Fruit fly (Drosophila melanogaster) whole organism, prepupa: ENCODE measurements around the gene app.

Source experiments
- CG11902 ChIP-seq: fragments of 200-800 bp; sonication (Bioruptor generic); optimal IDR thresholded peaks from 3 replicates; lab custom pipeline; 2016; ENCODE audit warnings: missing biosample characterization, missing genetic modification characterization
- Met ChIP-seq: fragments of 200-800 bp; sonication (Bioruptor generic); optimal IDR thresholded peaks from 3 replicates; lab custom pipeline; 2016; ENCODE audit warnings: missing biosample characterization, missing genetic modification characterization
- OdsH ChIP-seq: fragments of 200-800 bp; sonication (Bioruptor generic); optimal IDR thresholded peaks from 3 replicates; lab custom pipeline; 2016; ENCODE audit warnings: missing biosample characterization, missing genetic modification characterization
- Sox15 ChIP-seq: fragments of 200-800 bp; sonication (Bioruptor generic); optimal IDR thresholded peaks from 3 replicates; lab custom pipeline; 2016; ENCODE audit warnings: missing biosample characterization, missing genetic modification characterization
- achi ChIP-seq: fragments of 200-800 bp; sonication (Bioruptor generic); optimal IDR thresholded peaks from 3 replicates; lab custom pipeline; 2016; ENCODE audit warnings: missing biosample characterization, missing genetic modification characterization
- pdm3 ChIP-seq: fragments of 200-800 bp; sonication (Bioruptor generic); optimal IDR thresholded peaks from 3 replicates; lab custom pipeline; 2016; ENCODE audit warnings: missing biosample characterization, missing genetic modification characterization
- vri ChIP-seq: fragments of 200-800 bp; sonication (Bioruptor generic); optimal IDR thresholded peaks from 3 replicates; lab custom pipeline; 2016; ENCODE audit warnings: missing biosample characterization, mild to moderate bottlenecking, missing genetic modification characterization

dm6 chr3L:12177301-12177700 lies 89.3 kb downstream of the app start, which contains the start of gene CAH2:
- TF ChIP-seq Met, result no peak
- no peak for TF ChIP-seq achi (GFP tag; lab: Kevin White, UChicago)
- TF ChIP-seq OdsH (GFP tag; lab: Kevin White, UChicago), result no peak
- no peak for TF ChIP-seq vri (GFP tag; lab: Kevin White, UChicago)
- no peak for TF ChIP-seq CG11902 (GFP tag; lab: Kevin White, UChicago)
- TF ChIP-seq Sox15, result no peak
- no peak for TF ChIP-seq pdm3 (GFP tag; lab: Kevin White, UChicago)
